Fruit fly (Drosophila melanogaster) whole organism, embryonic: ENCODE results near the gene CG9270.
A peak's percentile ranks its signal among the peaks of the same experiment; 100 is the strongest.

Source experiments
- Asciz ChIP-seq: fragments of 200-800 bp; sonication (Bioruptor generic); optimal IDR thresholded peaks from 2 replicates; lab custom pipeline; 2017; ENCODE audit warnings: missing biosample characterization, mild to moderate bottlenecking, missing genetic modification characterization, missing genetic modification reagents
- CG10462 ChIP-seq: fragments of 200-800 bp; sonication (Bioruptor generic); optimal IDR thresholded peaks from 2 replicates; lab custom pipeline; 2016; ENCODE audit warnings: missing biosample characterization, missing genetic modification characterization
- CG11398 ChIP-seq: fragments of 200-800 bp; sonication (Bioruptor generic); optimal IDR thresholded peaks from 2 replicates; lab custom pipeline; 2016; ENCODE audit warnings: missing biosample characterization, missing genetic modification characterization
- CG12769 ChIP-seq: fragments of 200-800 bp; sonication (Bioruptor generic); optimal IDR thresholded peaks from 2 replicates; lab custom pipeline; 2019; ENCODE audit warnings: missing biosample characterization, mild to moderate bottlenecking, missing genetic modification characterization, moderate library complexity
- CG13624 ChIP-seq: fragments of 200-800 bp; sonication (Bioruptor generic); optimal IDR thresholded peaks from 2 replicates; lab custom pipeline; 2016; ENCODE audit warnings: missing biosample characterization, missing genetic modification characterization
- CG14710 ChIP-seq: fragments of 200-800 bp; sonication (Bioruptor generic); optimal IDR thresholded peaks from 3 replicates; lab custom pipeline; 2019; ENCODE audit warnings: missing biosample characterization, mild to moderate bottlenecking, missing genetic modification characterization, moderate library complexity
- CG14860 ChIP-seq: fragments of 200-800 bp; sonication (Bioruptor generic); IDR thresholded peaks from 3 replicates; pipeline ENCODE4 v1.3.6; 2022; ENCODE audit warnings: missing biosample characterization, missing genetic modification characterization; ENCODE audit not compliant: partially characterized antibody
- CG15601 ChIP-seq: fragments of 200-800 bp; sonication (Bioruptor generic); optimal IDR thresholded peaks from 3 replicates; lab custom pipeline; 2019; ENCODE audit warnings: missing biosample characterization, mild to moderate bottlenecking, missing genetic modification characterization, moderate library complexity
- CG17568 ChIP-seq: fragments of 200-800 bp; sonication (Bioruptor generic); optimal IDR thresholded peaks from 2 replicates; lab custom pipeline; 2018; ENCODE audit warnings: missing biosample characterization, mild to moderate bottlenecking, missing genetic modification characterization, moderate library complexity
- CG2120 ChIP-seq: fragments of 200-800 bp; sonication (Bioruptor generic); optimal IDR thresholded peaks from 3 replicates; lab custom pipeline; 2016; ENCODE audit warnings: missing biosample characterization, missing genetic modification characterization
- CG2202 ChIP-seq: fragments of 200-800 bp; sonication (Bioruptor generic); optimal IDR thresholded peaks from 2 replicates; lab custom pipeline; 2018; ENCODE audit warnings: missing biosample characterization, mild to moderate bottlenecking, missing genetic modification characterization
- CG32532 ChIP-seq: fragments of 200-800 bp; sonication (Bioruptor generic); IDR thresholded peaks from 2 replicates; pipeline ENCODE4 v1.3.6; 2022; ENCODE audit warnings: missing biosample characterization, missing genetic modification characterization
- CG32772 ChIP-seq: fragments of 200-800 bp; sonication (Bioruptor generic); IDR thresholded peaks from 2 replicates; pipeline ENCODE4 v1.3.6; 2022; ENCODE audit warnings: missing biosample characterization, missing genetic modification characterization
- CG4730 ChIP-seq: fragments of 200-800 bp; sonication (Bioruptor generic); IDR thresholded peaks from 2 replicates; pipeline ENCODE4 v1.3.6; 2022; ENCODE audit warnings: missing biosample characterization, missing genetic modification characterization
- CG6272 ChIP-seq: fragments of 200-800 bp; sonication (Bioruptor generic); IDR thresholded peaks from 2 replicates; pipeline ENCODE4 v1.3.6; 2022; ENCODE audit warnings: missing biosample characterization, missing genetic modification characterization
- CG7271 ChIP-seq: fragments of 200-800 bp; sonication (Bioruptor generic); optimal IDR thresholded peaks from 2 replicates; lab custom pipeline; 2018; ENCODE audit warnings: missing biosample characterization, mild to moderate bottlenecking, missing genetic modification characterization, moderate library complexity
- CG7357 ChIP-seq: fragments of 200-800 bp; sonication (Bioruptor generic); IDR thresholded peaks from 3 replicates; pipeline ENCODE4 v1.3.6; 2022; ENCODE audit warnings: missing biosample characterization, missing genetic modification characterization
- CG7556 ChIP-seq: fragments of 200-800 bp; sonication (Bioruptor generic); optimal IDR thresholded peaks from 2 replicates; lab custom pipeline; 2017; ENCODE audit warnings: missing biosample characterization, mild to moderate bottlenecking, missing genetic modification characterization
- CG8290 ChIP-seq, 3 experiments: fragments of 200-800 bp; sonication (Bioruptor generic); optimal IDR thresholded peaks; 2 replicates each; lab custom pipeline; 2016 to 2019; ENCODE audit warnings: missing biosample characterization in 3 of 3, missing genetic modification characterization in 3 of 3, mild to moderate bottlenecking in 2 of 3, moderate library complexity in 1 of 3
- CG8765 ChIP-seq: fragments of 200-800 bp; sonication (Bioruptor generic); IDR thresholded peaks from 2 replicates; pipeline ENCODE4 v1.3.6; 2022; ENCODE audit warnings: missing biosample characterization, missing genetic modification characterization
- CG8924 ChIP-seq: fragments of 200-800 bp; optimal IDR thresholded peaks from 3 replicates; lab custom pipeline; 2019; ENCODE audit warnings: missing biosample characterization, mild to moderate bottlenecking, missing genetic modification characterization, moderate library complexity
- Chrac-16 ChIP-seq: fragments of 200-800 bp; sonication (Bioruptor generic); optimal IDR thresholded peaks from 3 replicates; lab custom pipeline; 2016; ENCODE audit warnings: missing biosample characterization, missing genetic modification characterization
- CkIIα-i1 ChIP-seq: fragments of 200-800 bp; sonication (Bioruptor generic); IDR thresholded peaks from 2 replicates; pipeline ENCODE4 v1.3.6; 2022; ENCODE audit warnings: missing biosample characterization, missing genetic modification characterization
- Dip2 ChIP-seq: fragments of 200-800 bp; sonication (Bioruptor generic); IDR thresholded peaks from 2 replicates; pipeline ENCODE4 v1.3.6; 2022; ENCODE audit warnings: missing biosample characterization, missing genetic modification characterization
- HLH4C ChIP-seq: fragments of 200-800 bp; sonication (Bioruptor generic); IDR thresholded peaks from 3 replicates; pipeline ENCODE4 v1.3.6; 2022; ENCODE audit warnings: missing biosample characterization, missing genetic modification characterization; ENCODE audit not compliant: partially characterized antibody
- Hand ChIP-seq: fragments of 200-800 bp; sonication (Bioruptor generic); optimal IDR thresholded peaks from 2 replicates; lab custom pipeline; 2017; ENCODE audit warnings: mild to moderate bottlenecking, missing biosample characterization, missing genetic modification reagents, missing genetic modification characterization
- Hey ChIP-seq: fragments of 200-800 bp; sonication (Bioruptor generic); optimal IDR thresholded peaks from 3 replicates; lab custom pipeline; 2018; ENCODE audit warnings: missing biosample characterization, mild to moderate bottlenecking, missing genetic modification characterization
- Hr3 ChIP-seq: fragments of 200-800 bp; sonication (Bioruptor generic); optimal IDR thresholded peaks from 3 replicates; lab custom pipeline; 2016; ENCODE audit warnings: missing biosample characterization, missing genetic modification characterization
- Jarid2 ChIP-seq: fragments of 200-800 bp; sonication (Bioruptor generic); optimal IDR thresholded peaks from 3 replicates; lab custom pipeline; 2017; ENCODE audit warnings: mild to moderate bottlenecking, missing biosample characterization, missing genetic modification reagents, missing genetic modification characterization
- Lhr ChIP-seq: fragments of 200-800 bp; sonication (Bioruptor generic); optimal IDR thresholded peaks from 3 replicates; lab custom pipeline; 2017; ENCODE audit warnings: mild to moderate bottlenecking, missing biosample characterization, missing genetic modification reagents, missing genetic modification characterization
- MTF-1 ChIP-seq: fragments of 200-800 bp; sonication (Bioruptor generic); optimal IDR thresholded peaks from 2 replicates; lab custom pipeline; 2018; ENCODE audit warnings: missing biosample characterization, mild to moderate bottlenecking, missing genetic modification characterization, borderline replicate concordance
- Mes4 ChIP-seq: fragments of 200-800 bp; sonication (Bioruptor generic); optimal IDR thresholded peaks from 2 replicates; lab custom pipeline; 2016; ENCODE audit warnings: missing biosample characterization, missing genetic modification characterization
- Six4 ChIP-seq: fragments of 200-800 bp; sonication (Bioruptor generic); optimal IDR thresholded peaks from 2 replicates; lab custom pipeline; 2016; ENCODE audit warnings: missing biosample characterization, missing genetic modification characterization
- Sry-β ChIP-seq: fragments of 200-800 bp; sonication (Bioruptor generic); optimal IDR thresholded peaks from 2 replicates; lab custom pipeline; 2018; ENCODE audit warnings: missing biosample characterization, mild to moderate bottlenecking, missing genetic modification characterization, moderate library complexity
- Taf1 ChIP-seq: fragments of 200-800 bp; sonication (Bioruptor generic); IDR thresholded peaks from 2 replicates; pipeline ENCODE4 v1.3.6; 2022; ENCODE audit warnings: missing biosample characterization, missing genetic modification characterization
- bcd ChIP-seq: fragments of 200-800 bp; sonication (Bioruptor generic); optimal IDR thresholded peaks from 2 replicates; lab custom pipeline; 2017; ENCODE audit warnings: missing biosample characterization, mild to moderate bottlenecking, missing genetic modification characterization
- bsh ChIP-seq, 2 experiments: fragments of 200-800 bp; sonication (Bioruptor generic); optimal IDR thresholded peaks; 2 replicates each; lab custom pipeline; 2017 to 2018; ENCODE audit warnings: mild to moderate bottlenecking in 2 of 2, missing biosample characterization in 2 of 2, missing genetic modification characterization in 2 of 2, moderate library complexity in 1 of 2
- btn ChIP-seq: fragments of 200-800 bp; sonication (Bioruptor generic); optimal IDR thresholded peaks from 2 replicates; lab custom pipeline; 2016; ENCODE audit warnings: missing biosample characterization, missing genetic modification characterization
- cato ChIP-seq: fragments of 200-800 bp; sonication (Bioruptor generic); optimal IDR thresholded peaks from 2 replicates; lab custom pipeline; 2016; ENCODE audit warnings: missing biosample characterization, missing genetic modification characterization, borderline replicate concordance
- crc ChIP-seq: fragments of 200-800 bp; sonication (Bioruptor generic); optimal IDR thresholded peaks from 2 replicates; lab custom pipeline; 2016; ENCODE audit warnings: missing biosample characterization, missing genetic modification characterization
- dysf ChIP-seq: fragments of 200-800 bp; sonication (Bioruptor generic); IDR thresholded peaks from 3 replicates; pipeline ENCODE4 v1.3.6; 2022; ENCODE audit warnings: missing biosample characterization, missing genetic modification characterization
- her ChIP-seq: fragments of 200-800 bp; sonication (Bioruptor generic); optimal IDR thresholded peaks from 2 replicates; lab custom pipeline; 2016; ENCODE audit warnings: missing biosample characterization, missing genetic modification characterization
- lab ChIP-seq: fragments of 200-800 bp; sonication (Bioruptor generic); optimal IDR thresholded peaks from 3 replicates; lab custom pipeline; 2017; ENCODE audit warnings: missing biosample characterization, missing genetic modification characterization, mild to moderate bottlenecking, moderate library complexity, missing genetic modification reagents
- lbe ChIP-seq: fragments of 200-800 bp; sonication (Bioruptor generic); optimal IDR thresholded peaks from 2 replicates; lab custom pipeline; 2016; ENCODE audit warnings: missing biosample characterization, mild to moderate bottlenecking, missing genetic modification characterization
- lmd ChIP-seq: fragments of 200-800 bp; sonication (Bioruptor generic); IDR thresholded peaks from 2 replicates; pipeline ENCODE4 v1.3.6; 2022; ENCODE audit warnings: missing biosample characterization, missing genetic modification characterization
- mirr ChIP-seq: fragments of 200-800 bp; sonication (Bioruptor generic); optimal IDR thresholded peaks from 3 replicates; lab custom pipeline; 2018; ENCODE audit warnings: missing biosample characterization, mild to moderate bottlenecking, missing genetic modification characterization
- pb ChIP-seq: fragments of 200-800 bp; sonication (Bioruptor generic); optimal IDR thresholded peaks from 3 replicates; lab custom pipeline; 2016; ENCODE audit warnings: missing biosample characterization, missing genetic modification characterization
- so ChIP-seq: fragments of 200-800 bp; sonication (Bioruptor generic); IDR thresholded peaks from 3 replicates; pipeline ENCODE4 v1.3.6; 2022; ENCODE audit warnings: missing biosample characterization, missing genetic modification characterization

Gene CG9270

DNA sequence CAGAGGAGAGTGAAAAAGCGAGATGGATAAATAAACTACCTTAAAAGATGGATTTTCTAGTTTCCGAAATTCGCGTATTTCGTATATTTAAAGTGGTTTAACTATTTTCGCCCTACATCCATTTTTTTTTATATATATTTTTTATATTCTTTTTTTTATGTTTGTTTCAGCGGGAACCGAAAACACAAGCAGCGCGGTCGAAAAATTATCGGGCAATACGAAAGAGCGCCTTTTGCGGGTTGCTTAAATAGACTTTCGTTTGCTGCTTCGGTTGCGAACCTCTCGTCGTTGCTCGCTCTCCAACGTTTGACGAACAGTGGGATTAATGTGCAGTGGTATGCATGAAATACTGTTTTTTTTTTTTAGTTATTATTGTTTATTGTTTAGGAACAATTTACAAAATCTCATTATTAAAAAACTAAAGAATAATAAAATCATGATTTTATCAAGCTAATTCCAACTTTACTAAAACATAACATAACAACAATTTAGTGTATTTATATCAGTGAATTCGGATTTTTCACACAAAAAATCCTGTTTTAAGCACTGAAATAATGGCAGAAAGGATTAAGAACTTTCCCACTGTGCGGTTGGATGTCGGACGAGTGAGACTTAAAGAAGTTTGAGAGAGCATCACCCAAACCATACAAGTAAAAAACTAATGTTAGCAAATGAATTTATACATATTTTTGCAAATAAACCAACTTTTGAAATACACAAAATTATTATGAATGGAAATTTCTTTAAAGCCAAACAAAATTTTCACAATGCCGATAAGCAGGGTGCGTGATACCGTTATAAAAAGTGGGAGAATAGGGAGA lies 16.5 kb downstream of the CG9270 start (continued):
- TF ChIP-seq HLH4C (no peak), Six4 (peak; percentile 86), CG11398 (GFP tag; lab: Kevin White, UChicago) (peak; percentile 30), CG2202 (tag; lab: Kevin White, UChicago) (peak; percentile 25), Lhr (peak; percentile 15), CG7357 (GFP tag; lab: Robert Waterston, UW) (peak; percentile 86), CG14860 (GFP tag; lab: Robert Waterston, UW) (no peak), CG8924 (peak; percentile 73), dysf (GFP tag; lab: Robert Waterston, UW) (peak; percentile 68), Taf1 (GFP tag; lab: Robert Waterston, UW) (peak; percentile 50; the same call in 1 of the 2 replicates), CG7271 (tag; lab: Kevin White, UChicago) (peak; percentile 69), CG2120 (GFP tag; lab: Kevin White, UChicago) (peak; percentile 39), CG13624 (GFP tag; lab: Kevin White, UChicago) (no peak), crc (GFP tag; lab: Kevin White, UChicago) (no peak), CG14710 (tag; lab: Kevin White, UChicago) (peak; percentile 94), lmd (GFP tag; lab: Robert Waterston, UW) (peak; percentile 70), CG8765 (GFP tag; lab: Robert Waterston, UW) (peak; percentile 47; the same call in 1 of the 2 replicates), CG17568 (peak; percentile 43), pb (no peak), CG32772 (GFP tag; lab: Robert Waterston, UW) (peak; percentile 38), Sry-β (GFP tag; lab: Kevin White, UChicago) (peak; percentile 51), Chrac-16 (GFP tag; lab: Kevin White, UChicago) (peak; percentile 46), lab (GFP tag; lab: Kevin White, UChicago) (peak; percentile 96), lbe (no peak), Hand (GFP tag; lab: Kevin White, UChicago) (peak; percentile 15), CG8290 (GFP tag; optimal IDR thresholded peaks at IDR 0.05; lab: Kevin White, UChicago) (no peak), CG8290 (tag; optimal IDR thresholded peaks at IDR 0.05; lab: Kevin White, UChicago) (no peak), Hr3 (peak; percentile 70), CG10462 (GFP tag; lab: Kevin White, UChicago) (peak; percentile 48), her (GFP tag; lab: Kevin White, UChicago) (no peak), Hey (no peak), CG32532 (GFP tag; lab: Robert Waterston, UW) (peak; percentile 91), bsh (GFP tag; optimal IDR thresholded peaks at IDR 0.05; lab: Kevin White, UChicago) (peak; percentile 24 to 71), CG6272 (GFP tag; lab: Robert Waterston, UW) (peak; percentile 81), bcd (GFP tag; lab: Kevin White, UChicago) (peak; percentile 90), btn (GFP tag; lab: Kevin White, UChicago) (no peak), CG12769 (tag; lab: Kevin White, UChicago) (no peak), CG4730 (GFP tag; lab: Robert Waterston, UW) (peak; percentile 87), CG15601 (tag; lab: Kevin White, UChicago) (peak; percentile 60), Asciz (peak; percentile 91), CG7556 (GFP tag; lab: Kevin White, UChicago) (peak; percentile 91), cato (GFP tag; lab: Kevin White, UChicago) (peak; percentile 54), CkIIα-i1 (GFP tag; lab: Robert Waterston, UW) (no peak), Dip2 (GFP tag; lab: Robert Waterston, UW) (0 out of 2 replicates have a peak, but pooled peaks have one; percentile 30), MTF-1 (GFP tag; lab: Kevin White, UChicago) (peak; percentile 83), Jarid2 (GFP tag; lab: Kevin White, UChicago) (peak; percentile 73), Mes4 (GFP tag; lab: Kevin White, UChicago) (no peak), so (GFP tag; lab: Robert Waterston, UW) (peak; percentile 54; the same call in 2 of the 3 replicates), mirr (GFP tag; lab: Kevin White, UChicago) (peak; percentile 75)
